Fruit fly (Drosophila melanogaster): ENCODE data around the gene CG31909.
A peak's percentile ranks its signal among the peaks of the same experiment; 100 is the strongest.

Gene CG31909

dm6 chr2L:7281430-7281829, 24.1 kb downstream of the CG31909 start (continued):
- no peak for TF ChIP-seq Dfd (GFP tag; optimal IDR thresholded peaks at IDR 0.05)
- TF ChIP-seq slp2 (GFP tag; optimal IDR thresholded peaks at IDR 0.05), result peak; percentile 46
- peak; percentile 44 for TF ChIP-seq Blimp-1 (GFP tag; optimal IDR thresholded peaks at IDR 0.05)
- peak; percentile 60 for TF ChIP-seq CG10267 (tag; optimal IDR thresholded peaks at IDR 0.05)
- TF ChIP-seq ssp (GFP tag; IDR thresholded peaks at IDR 0.05), result peak; percentile 53; the same call in 1 of the 2 replicates
- peak; percentile 8 to 80 for TF ChIP-seq chif (GFP tag; optimal IDR thresholded peaks at IDR 0.05)
- TF ChIP-seq Spps (tag; optimal IDR thresholded peaks at IDR 0.05), result no peak
- peak; percentile 52 for TF ChIP-seq Dek (tag; optimal IDR thresholded peaks at IDR 0.05)
- TF ChIP-seq CG3281 (GFP tag; optimal IDR thresholded peaks at IDR 0.05), result no peak
- TF ChIP-seq H2.0 (GFP tag; IDR thresholded peaks at IDR 0.05), result peak; percentile 46; the same call in 1 of the 2 replicates
- TF ChIP-seq CG12391 (tag; optimal IDR thresholded peaks at IDR 0.05), result peak; percentile 22
- TF ChIP-seq CG1647 (GFP tag; optimal IDR thresholded peaks at IDR 0.05), result peak; percentile 39
- TF ChIP-seq CG15601 (tag; optimal IDR thresholded peaks at IDR 0.05), result peak; percentile 65
- TF ChIP-seq CG6683 (GFP tag; optimal IDR thresholded peaks at IDR 0.05), result no peak
- TF ChIP-seq danr (GFP tag; IDR thresholded peaks at IDR 0.05), result 0 out of 2 replicates have a peak, but pooled peaks have one; percentile 22
- peak; percentile 46 for TF ChIP-seq twi (tag; optimal IDR thresholded peaks at IDR 0.05)
- TF ChIP-seq trh (GFP tag; optimal IDR thresholded peaks at IDR 0.05), result peak; percentile 18
- no peak for TF ChIP-seq org-1 (GFP tag; optimal IDR thresholded peaks at IDR 0.05)
- peak; percentile 32 for TF ChIP-seq tio (GFP tag; optimal IDR thresholded peaks at IDR 0.05)
- TF ChIP-seq repo (GFP tag; optimal IDR thresholded peaks at IDR 0.05), result peak; percentile 18
- no peak for TF ChIP-seq HLH3B (GFP tag; IDR thresholded peaks at IDR 0.05)
- TF ChIP-seq CG42726 (GFP tag; IDR thresholded peaks at IDR 0.05; ENCODE audit: partially characterized antibody), result peak; percentile 89
- peak; percentile 82 for TF ChIP-seq Lhr (GFP tag; optimal IDR thresholded peaks at IDR 0.05)
- TF ChIP-seq Dbx (GFP tag; IDR thresholded peaks at IDR 0.05), result peak; percentile 76; the same call in 2 of the 3 replicates
- TF ChIP-seq knrl (GFP tag; IDR thresholded peaks at IDR 0.05; ENCODE audit: partially characterized antibody), result peak; percentile 64; the same call in 1 of the 3 replicates
- TF ChIP-seq CG6175 (GFP tag; IDR thresholded peaks at IDR 0.05), result peak; percentile 43; the same call in 1 of the 3 replicates
- peak; percentile 64 for TF ChIP-seq CoRest (tag; optimal IDR thresholded peaks at IDR 0.05)
- TF ChIP-seq tgo (GFP tag; IDR thresholded peaks at IDR 0.05), result peak; percentile 57
- TF ChIP-seq Mes4 (GFP tag; optimal IDR thresholded peaks at IDR 0.05), result peak; percentile 8
- peak; percentile 11 for TF ChIP-seq Dp (GFP tag; optimal IDR thresholded peaks at IDR 0.05)
- TF ChIP-seq bowl (GFP tag; IDR thresholded peaks at IDR 0.05), result no peak
- peak; percentile 28 for TF ChIP-seq gro (GFP tag; optimal IDR thresholded peaks at IDR 0.05)
- TF ChIP-seq Six4 (GFP tag; optimal IDR thresholded peaks at IDR 0.05), result peak; percentile 16
- TF ChIP-seq Bgb (GFP tag; IDR thresholded peaks at IDR 0.05; ENCODE audit: partially characterized antibody), result peak; percentile 80
- TF ChIP-seq Dad (GFP tag; optimal IDR thresholded peaks at IDR 0.05), result peak; percentile 56
- peak; percentile 76 for TF ChIP-seq CG11085 (GFP tag; IDR thresholded peaks at IDR 0.05)
- TF ChIP-seq Usf (GFP tag; optimal IDR thresholded peaks at IDR 0.05), result peak; percentile 29
- peak; percentile 82 for TF ChIP-seq Xbp1 (GFP tag; optimal IDR thresholded peaks at IDR 0.05)
- TF ChIP-seq row (GFP tag; IDR thresholded peaks at IDR 0.05), result peak; percentile 16; the same call in 1 of the 3 replicates
- TF ChIP-seq B-H1 (GFP tag; IDR thresholded peaks at IDR 0.05), result no peak
- peak; percentile 9 for TF ChIP-seq tup (GFP tag; optimal IDR thresholded peaks at IDR 0.05)
- peak; percentile 23 for TF ChIP-seq ewg (GFP tag; optimal IDR thresholded peaks at IDR 0.05)
- no peak for TF ChIP-seq Lpt (GFP tag; optimal IDR thresholded peaks at IDR 0.05)
- no peak for TF ChIP-seq Vsx1 (GFP tag; optimal IDR thresholded peaks at IDR 0.05)
- TF ChIP-seq CG16815 (GFP tag; optimal IDR thresholded peaks at IDR 0.05), result peak; percentile 51
- no peak for TF ChIP-seq Nf-YB (GFP tag; optimal IDR thresholded peaks at IDR 0.05)
- TF ChIP-seq CG11456 (GFP tag; IDR thresholded peaks at IDR 0.05), result peak; percentile 93
- TF ChIP-seq CG14710 (tag; optimal IDR thresholded peaks at IDR 0.05), result peak; percentile 60
- peak; percentile 69 for TF ChIP-seq CG7839 (tag; optimal IDR thresholded peaks at IDR 0.05)
- TF ChIP-seq Dip3 (GFP tag; optimal IDR thresholded peaks at IDR 0.05), result peak; percentile 55
